Worm (Caenorhabditis elegans) whole organism, L4 larva: ENCODE data around the gene cut-2.

Experiments used
- F44E2.7 ChIP-seq: fragments of 200-800 bp; sonication (Bioruptor generic); IDR thresholded peaks from 2 replicates; pipeline ENCODE4 v2.1.2; 2022; ENCODE audit warnings: missing genetic modification characterization, missing compliant biosample characterization
- T26A8.4 ChIP-seq: fragments of 200-800 bp; sonication (Bioruptor generic); IDR thresholded peaks from 2 replicates; pipeline ENCODE4 v1.3.6; 2022; ENCODE audit warnings: missing genetic modification characterization, missing compliant biosample characterization
- Y75B8A.6 ChIP-seq: fragments of 200-800 bp; sonication (Bioruptor generic); IDR thresholded peaks from 2 replicates; pipeline ENCODE4 v1.3.6; 2022; ENCODE audit warnings: missing genetic modification reagents, missing genetic modification characterization, missing compliant biosample characterization
- aha-1 ChIP-seq: fragments of 150-350 bp; peaks from one replicate; lab custom pipeline; 2014; ENCODE audit warnings: missing biosample characterization, missing genetic modification characterization
- ceh-28 ChIP-seq: fragments of 150-350 bp; optimal IDR thresholded peaks from 2 replicates; lab custom pipeline; 2014; ENCODE audit warnings: missing biosample characterization, missing genetic modification reagents, missing genetic modification characterization
- ceh-62 ChIP-seq: sonication (generic microtip); optimal IDR thresholded peaks from 2 replicates; lab custom pipeline; 2017; ENCODE audit warnings: missing biosample characterization, missing genetic modification characterization
- ceh-82 ChIP-seq: sonication (generic microtip); optimal IDR thresholded peaks from 2 replicates; lab custom pipeline; 2017; ENCODE audit warnings: missing biosample characterization, missing genetic modification characterization
- ces-1 ChIP-seq: fragments of 150-350 bp; sonication (generic microtip); optimal IDR thresholded peaks from 4 replicates; lab custom pipeline; 2014; ENCODE audit warnings: missing biosample characterization, missing genetic modification reagents, missing genetic modification characterization
- cey-2 ChIP-seq: sonication (generic microtip); optimal IDR thresholded peaks from 3 replicates; lab custom pipeline; 2017; ENCODE audit warnings: missing genetic modification characterization, mild to moderate bottlenecking, missing compliant biosample characterization, antibody characterized with exemption, borderline replicate concordance; ENCODE audit not compliant: insufficient read depth
- daf-16 ChIP-seq, 3 experiments: sonication (generic microtip); optimal IDR thresholded peaks; 2 replicates each; lab custom pipeline; 2016 to 2017; ENCODE audit warnings: missing genetic modification characterization in 3 of 3, missing genetic modification reagents in 3 of 3, mild to moderate bottlenecking in 2 of 3, missing compliant biosample characterization in 2 of 3, missing biosample characterization in 1 of 3, moderate library complexity in 1 of 3
- dmd-6 ChIP-seq: fragments of 200-800 bp; sonication (Bioruptor generic); IDR thresholded peaks from 2 replicates; pipeline ENCODE4 v1.3.6; 2022; ENCODE audit warnings: missing genetic modification reagents, missing genetic modification characterization, missing compliant biosample characterization
- dmd-8 ChIP-seq: fragments of 200-800 bp; sonication (Bioruptor generic); IDR thresholded peaks from 2 replicates; pipeline ENCODE4 v1.3.6; 2022; ENCODE audit warnings: missing genetic modification characterization, missing compliant biosample characterization
- egl-43 ChIP-seq: fragments of 200-800 bp; sonication (Bioruptor generic); IDR thresholded peaks from 2 replicates; pipeline ENCODE4 v1.3.6; 2022; ENCODE audit warnings: missing genetic modification reagents, missing genetic modification characterization, missing compliant biosample characterization
- fkh-10 ChIP-seq: fragments of 150-350 bp; optimal IDR thresholded peaks from 2 replicates; lab custom pipeline; 2014; ENCODE audit warnings: missing biosample characterization, missing genetic modification reagents, missing genetic modification characterization
- gei-8 ChIP-seq: fragments of 200-800 bp; sonication (Bioruptor generic); optimal IDR thresholded peaks from 2 replicates; lab custom pipeline; 2018; ENCODE audit warnings: mild to moderate bottlenecking, missing genetic modification characterization, missing compliant biosample characterization
- hif-1 ChIP-seq, 2 experiments: sonication (generic microtip); optimal IDR thresholded peaks; 2 replicates each; lab custom pipeline; 2016 to 2017; ENCODE audit warnings: missing compliant biosample characterization in 2 of 2, missing genetic modification characterization in 2 of 2, missing genetic modification reagents in 2 of 2, missing genotype in 2 of 2, mild to moderate bottlenecking in 1 of 2
- hlh-11 ChIP-seq: fragments of 200-800 bp; sonication (Bioruptor generic); optimal IDR thresholded peaks from 2 replicates; lab custom pipeline; 2018; ENCODE audit warnings: mild to moderate bottlenecking, missing genetic modification characterization, missing compliant biosample characterization
- hmg-1.1 ChIP-seq: fragments of 200-800 bp; sonication (Bioruptor generic); IDR thresholded peaks from 2 replicates; pipeline ENCODE4 v1.3.6; 2022; ENCODE audit warnings: missing genetic modification reagents, missing genetic modification characterization, missing compliant biosample characterization
- jun-1 ChIP-seq: fragments of 150-350 bp; optimal IDR thresholded peaks from 2 replicates; lab custom pipeline; 2014; ENCODE audit warnings: missing biosample characterization, missing genetic modification reagents, missing genetic modification characterization
- lim-7 ChIP-seq: fragments of 200-800 bp; sonication (Bioruptor generic); IDR thresholded peaks from 2 replicates; pipeline ENCODE4 v1.3.6; 2022; ENCODE audit warnings: missing genetic modification characterization, missing compliant biosample characterization
- lin-1 ChIP-seq: fragments of 200-800 bp; sonication (Bioruptor generic); IDR thresholded peaks from 2 replicates; pipeline ENCODE4 v1.3.6; 2022; ENCODE audit warnings: missing genetic modification reagents, missing genetic modification characterization, missing compliant biosample characterization
- lin-29 ChIP-seq: fragments of 200-800 bp; sonication (Bioruptor generic); IDR thresholded peaks from 2 replicates; pipeline ENCODE4 v1.3.6; 2022; ENCODE audit warnings: missing genetic modification reagents, missing genetic modification characterization, missing compliant biosample characterization
- madf-9 ChIP-seq: fragments of 200-800 bp; sonication (Bioruptor generic); conservative IDR thresholded peaks from 2 replicates; pipeline ENCODE4 v1.3.6; 2022; ENCODE audit warnings: missing genetic modification reagents, missing genetic modification characterization, missing compliant biosample characterization
- mxl-2 ChIP-seq: fragments of 200-800 bp; sonication (Bioruptor generic); conservative IDR thresholded peaks from 2 replicates; pipeline ENCODE4 v1.3.6; 2022; ENCODE audit warnings: missing genetic modification reagents, missing genetic modification characterization, missing compliant biosample characterization
- mxl-3 ChIP-seq: fragments of 200-800 bp; sonication (Bioruptor generic); optimal IDR thresholded peaks from 2 replicates; lab custom pipeline; 2018; ENCODE audit warnings: mild to moderate bottlenecking, missing genetic modification characterization, missing compliant biosample characterization
- nhr-10 ChIP-seq: fragments of 150-350 bp; optimal IDR thresholded peaks from 2 replicates; lab custom pipeline; 2014; ENCODE audit warnings: missing biosample characterization, missing genetic modification characterization
- nhr-237 ChIP-seq: sonication (generic microtip); optimal IDR thresholded peaks from 2 replicates; lab custom pipeline; 2017; ENCODE audit warnings: missing biosample characterization, missing genetic modification characterization
- nhr-25 ChIP-seq: sonication (generic microtip); optimal IDR thresholded peaks from 2 replicates; lab custom pipeline; 2017; ENCODE audit warnings: missing genetic modification characterization, mild to moderate bottlenecking, missing compliant biosample characterization, antibody characterized with exemption, moderate library complexity, borderline replicate concordance; ENCODE audit not compliant: insufficient read depth
- nhr-28 ChIP-seq: fragments of 150-350 bp; optimal IDR thresholded peaks from 2 replicates; lab custom pipeline; 2014; ENCODE audit warnings: missing biosample characterization, missing genetic modification characterization
- nhr-48 ChIP-seq: sonication (generic microtip); optimal IDR thresholded peaks from 2 replicates; lab custom pipeline; 2016; ENCODE audit warnings: mild to moderate bottlenecking, missing genetic modification characterization, missing compliant biosample characterization
- nhr-6 ChIP-seq: fragments of 150-350 bp; optimal IDR thresholded peaks from 2 replicates; lab custom pipeline; 2014; ENCODE audit warnings: missing biosample characterization, missing genetic modification characterization
- pha-4 ChIP-seq, 2 experiments: fragments of 150-350 bp in 1 of 2; fragments of 200-800 bp in 1 of 2; sonication (Bioruptor generic) in 1 of 2; IDR thresholded peaks in 1 of 2; optimal IDR thresholded peaks in 1 of 2; 2 replicates each; pipeline versions ENCODE4 v1.3.6 to Lab custom; 2014 to 2022; ENCODE audit warnings: missing genetic modification characterization in 2 of 2, missing genetic modification reagents in 2 of 2, missing biosample characterization in 1 of 2, missing compliant biosample characterization in 1 of 2
- php-3 ChIP-seq: fragments of 200-800 bp; sonication (Bioruptor generic); IDR thresholded peaks from 2 replicates; pipeline ENCODE4 v1.3.6; 2022; ENCODE audit warnings: missing genetic modification reagents, missing genetic modification characterization, missing compliant biosample characterization
- rbr-2 ChIP-seq: sonication (generic microtip); optimal IDR thresholded peaks from 2 replicates; lab custom pipeline; 2016; ENCODE audit warnings: missing genotype, missing genetic modification characterization, missing compliant biosample characterization
- sdz-12 ChIP-seq: fragments of 200-800 bp; sonication (Bioruptor generic); optimal IDR thresholded peaks from 2 replicates; lab custom pipeline; 2018; ENCODE audit warnings: mild to moderate bottlenecking, missing genetic modification characterization, missing compliant biosample characterization
- set-16 ChIP-seq: fragments of 200-800 bp; sonication (Bioruptor generic); IDR thresholded peaks from 2 replicates; pipeline ENCODE4 v1.3.6; 2022; ENCODE audit warnings: missing genetic modification reagents, missing genetic modification characterization, missing compliant biosample characterization
- skn-1 ChIP-seq: fragments of 150-350 bp; optimal IDR thresholded peaks from 2 replicates; lab custom pipeline; 2014; ENCODE audit warnings: missing biosample characterization, missing genetic modification characterization
- spr-1 ChIP-seq: sonication (generic microtip); optimal IDR thresholded peaks from 2 replicates; lab custom pipeline; 2016; ENCODE audit warnings: mild to moderate bottlenecking, missing genetic modification characterization, missing compliant biosample characterization
- tag-97 ChIP-seq: fragments of 200-800 bp; sonication (Bioruptor generic); IDR thresholded peaks from 2 replicates; pipeline ENCODE4 v1.3.6; 2022; ENCODE audit warnings: missing genetic modification characterization, missing compliant biosample characterization
- unc-39 ChIP-seq: sonication (generic microtip); optimal IDR thresholded peaks from 2 replicates; lab custom pipeline; 2017; ENCODE audit warnings: missing biosample characterization, missing genetic modification characterization
- unc-62 ChIP-seq, 3 experiments: fragments of 150-350 bp in 1 of 3; sonication (generic microtip); optimal IDR thresholded peaks in 2 of 3; peaks in 1 of 3; 1 replicate in 1 of 3; 2 replicates in 2 of 3; lab custom pipeline; 2014 to 2017; ENCODE audit warnings: missing biosample characterization in 3 of 3, missing genetic modification characterization in 3 of 3, missing genetic modification reagents in 3 of 3, missing genotype in 1 of 3
- zfp-3 ChIP-seq: fragments of 200-800 bp; sonication (Bioruptor generic); conservative IDR thresholded peaks from 2 replicates; pipeline ENCODE4 v1.3.6; 2022; ENCODE audit warnings: missing genetic modification reagents, missing genetic modification characterization, missing compliant biosample characterization
- ztf-7 ChIP-seq: fragments of 150-350 bp; optimal IDR thresholded peaks from 2 replicates; lab custom pipeline; 2014; ENCODE audit warnings: missing biosample characterization, missing genetic modification characterization

The cut-2 gene

DNA sequence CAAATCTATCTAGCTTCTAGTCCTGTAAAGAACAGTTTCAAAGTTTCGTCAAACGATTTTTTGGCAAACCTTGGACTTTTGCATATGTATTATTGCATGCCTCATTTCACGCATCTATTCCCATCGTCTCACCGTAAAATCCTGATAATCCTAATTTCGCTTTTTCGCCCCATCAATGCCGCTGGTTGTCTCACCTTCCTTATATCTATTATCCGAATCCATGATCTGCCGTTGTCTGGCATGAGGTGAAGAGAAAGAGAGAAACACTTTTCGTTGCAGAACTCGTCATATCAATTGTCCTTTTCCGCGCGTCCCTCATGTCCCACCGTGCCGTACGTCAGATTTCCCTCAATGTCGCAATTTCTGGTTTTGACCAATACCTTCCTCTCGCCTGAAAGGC, at the start of gene cut-2:
Gene cut-2 (plus strand): TSS at position 365 of the 400 bp plus-strand sequence.
- TF ChIP-seq Y75B8A.6 (no peak), jun-1 (tag; lab: Kevin White, UChicago) (no peak), hlh-11 (tag; lab: Kevin White, UChicago) (peak; percentile 8), mxl-3 (peak; percentile 63), zfp-3 (no peak)

- TF ChIP-seq hif-1 (tag; optimal IDR thresholded peaks at IDR 0.05; lab: Kevin White, UChicago) (no peak), rbr-2 (tag; lab: Kevin White, UChicago) (no peak), fkh-10 (peak; percentile 37)
These were observed 48.3 kb upstream of the cut-2 start for ce11 chrV:13366488-13366887.

ce11 chrV:13367024-13367423, 47.7 kb upstream of the cut-2 start, which contains the start of gene srx-125:
Gene srx-125 (plus strand): TSS chrV:13367324.
- TF ChIP-seq madf-9 (GFP tag; lab: Robert Waterston, UW) (no peak), gei-8 (GFP tag; lab: Kevin White, UChicago) (no peak), ceh-28 (no peak), mxl-2 (GFP tag; lab: Robert Waterston, UW) (no peak), ztf-7 (no peak), unc-62 (GFP tag; optimal IDR thresholded peaks at IDR 0.05 in 1 of 2; lab: Kevin White, UChicago) (peak in 1 of 2 experiments; percentile 46), unc-62 (tag; optimal IDR thresholded peaks at IDR 0.05; lab: Kevin White, UChicago) (no peak), dmd-8 (GFP tag; lab: Robert Waterston, UW) (no peak), hmg-1.1 (GFP tag; lab: Robert Waterston, UW) (no peak), lin-29 (no peak)
- TF ChIP-seq, all 104 proteins: peak for 1

DNA sequence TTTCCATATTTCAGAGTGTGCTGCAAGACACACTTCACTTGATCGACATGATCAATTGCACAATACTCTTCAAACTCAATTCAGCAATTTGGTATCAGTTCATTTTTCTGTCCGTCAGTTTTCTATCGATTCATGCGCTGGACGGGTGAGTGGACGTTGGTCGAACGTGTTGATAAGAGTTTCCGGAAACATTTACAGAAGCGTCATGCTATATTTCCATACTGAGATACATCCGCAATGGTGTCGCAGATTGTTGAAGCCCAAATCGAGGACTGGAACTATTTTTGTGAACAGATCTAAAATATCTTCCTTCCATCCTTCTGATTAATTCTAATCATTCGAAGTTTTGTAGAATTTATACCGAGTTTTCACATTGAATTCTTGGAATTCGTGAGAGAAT, 45.1 kb upstream of the cut-2 start:
- TF ChIP-seq Y75B8A.6, result 0 out of 2 replicates have a peak, but pooled peaks have one; percentile 4
- TF ChIP-seq unc-39 (tag; lab: Kevin White, UChicago), result no peak
- no peak for TF ChIP-seq sdz-12 (GFP tag; lab: Kevin White, UChicago)
- TF ChIP-seq daf-16 (GFP tag; optimal IDR thresholded peaks at IDR 0.05; lab: Kevin White, UChicago), result no peak
- peak; percentile 68 for TF ChIP-seq daf-16 (tag; optimal IDR thresholded peaks at IDR 0.05; lab: Kevin White, UChicago)
- TF ChIP-seq nhr-28, result peak; percentile 55
- peak; percentile 66 for TF ChIP-seq mxl-3
- peak; percentile 36 for TF ChIP-seq nhr-10 (tag; lab: Kevin White, UChicago)
- no peak for TF ChIP-seq tag-97 (GFP tag; lab: Robert Waterston, UW)
- no peak for TF ChIP-seq ces-1
- no peak for TF ChIP-seq ceh-62 (tag; lab: Kevin White, UChicago)
- TF ChIP-seq nhr-237, result no peak
- no peak for TF ChIP-seq skn-1 (tag; lab: Kevin White, UChicago)
- peak; percentile 11 for TF ChIP-seq gei-8 (GFP tag; lab: Kevin White, UChicago)
- TF ChIP-seq dmd-6 (GFP tag; lab: Robert Waterston, UW), result peak; percentile 77
- peak; percentile 23; the same call in 1 of the 2 replicates for TF ChIP-seq lin-1 (GFP tag; lab: Robert Waterston, UW)
- 0 out of 2 replicates have a peak, but pooled peaks have one; percentile 6 for TF ChIP-seq php-3 (GFP tag; lab: Robert Waterston, UW)
- no peak for TF ChIP-seq aha-1 (tag; lab: Kevin White, UChicago)
- TF ChIP-seq pha-4 (GFP tag; IDR thresholded peaks at IDR 0.05; lab: Robert Waterston, UW), result no peak
- no peak for TF ChIP-seq pha-4 (tag; optimal IDR thresholded peaks at IDR 0.05; lab: Kevin White, UChicago)
- TF ChIP-seq cey-2 (tag; lab: Kevin White, UChicago), result no peak
- no peak for TF ChIP-seq set-16
- TF ChIP-seq nhr-48 (tag; lab: Kevin White, UChicago), result no peak
- no peak for TF ChIP-seq lin-29
- TF ChIP-seq nhr-6, result no peak
- peak; percentile 3 for TF ChIP-seq nhr-25
- TF ChIP-seq ceh-82, result no peak
- peak in 1 of 2 experiments; percentile 6 for TF ChIP-seq unc-62 (GFP tag; optimal IDR thresholded peaks at IDR 0.05 in 1 of 2; lab: Kevin White, UChicago)
- TF ChIP-seq unc-62 (tag; optimal IDR thresholded peaks at IDR 0.05; lab: Kevin White, UChicago), result no peak
- TF ChIP-seq lim-7 (GFP tag; lab: Robert Waterston, UW), result no peak
- TF ChIP-seq mxl-2 (GFP tag; lab: Robert Waterston, UW), result 0 out of 2 replicates have a peak, but pooled peaks have one; percentile 11
- TF ChIP-seq egl-43 (GFP tag; lab: Robert Waterston, UW), result no peak
- no peak for TF ChIP-seq F44E2.7
- no peak for TF ChIP-seq spr-1 (tag; lab: Kevin White, UChicago)
- TF ChIP-seq T26A8.4 (GFP tag; lab: Robert Waterston, UW), result no peak
